Worm (Caenorhabditis elegans): ENCODE results near the gene F58G1.7.

DNA sequence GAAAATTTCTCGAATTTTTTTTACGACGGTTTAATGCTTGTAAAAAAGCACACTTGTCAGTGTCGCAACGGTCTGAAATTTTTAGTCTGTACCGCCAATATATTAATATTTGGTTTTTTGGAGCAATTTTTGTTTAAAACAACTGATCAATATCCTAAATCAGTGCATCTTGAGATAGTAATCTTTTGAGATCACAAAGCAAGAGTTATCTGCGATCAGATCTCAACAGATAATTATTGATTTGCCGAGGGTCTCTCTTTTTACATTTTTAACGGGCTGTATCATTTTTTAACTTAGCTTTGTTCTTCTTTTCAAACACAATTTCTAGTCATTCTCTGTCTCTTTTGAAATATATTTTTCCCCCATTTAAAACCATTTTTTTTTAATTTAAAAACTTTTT is 17.1 kb upstream of the F58G1.7 start:
- TF ChIP-seq snpc-4 (tag; optimal IDR thresholded peaks at IDR 0.05) (no peak), jun-1 (tag; optimal IDR thresholded peaks at IDR 0.05) (no peak), skn-1 (tag; optimal IDR thresholded peaks at IDR 0.05) (no peak)

Data from whole organism, L3 larva.